Fruit fly (Drosophila melanogaster) whole organism, wandering third instar larva: ENCODE results near the gene kon.

Experiments used
- Abd-B ChIP-seq: fragments of >200 bp; optimal IDR thresholded peaks from 2 replicates; lab custom pipeline; 2017; ENCODE audit warnings: missing biosample characterization, missing genetic modification characterization
- CG32264 ChIP-seq: fragments of 200-800 bp; sonication (Bioruptor generic); optimal IDR thresholded peaks from 2 replicates; lab custom pipeline; 2016; ENCODE audit warnings: missing biosample characterization, missing genetic modification characterization
- CG9705 ChIP-seq: fragments of 200-800 bp; sonication (Bioruptor generic); optimal IDR thresholded peaks from 2 replicates; lab custom pipeline; 2018; ENCODE audit warnings: missing biosample characterization, mild to moderate bottlenecking, missing genetic modification characterization
- CrebA ChIP-seq: fragments of 200-800 bp; sonication (Bioruptor generic); optimal IDR thresholded peaks from 2 replicates; lab custom pipeline; 2016; ENCODE audit warnings: missing biosample characterization, mild to moderate bottlenecking, missing genetic modification characterization, borderline replicate concordance
- Dfd ChIP-seq: fragments of >200 bp; optimal IDR thresholded peaks from 2 replicates; lab custom pipeline; 2017; ENCODE audit warnings: missing biosample characterization, missing genetic modification characterization
- Dif ChIP-seq: fragments of 200-275, 200-300 bp; sonication (Bioruptor generic); optimal IDR thresholded peaks from 2 replicates; lab custom pipeline; 2018; ENCODE audit warnings: missing biosample characterization, missing genetic modification characterization; ENCODE audit not compliant: partially characterized antibody
- HLH106 ChIP-seq: fragments of 200-800 bp; optimal IDR thresholded peaks from 3 replicates; lab custom pipeline; 2019; ENCODE audit warnings: missing biosample characterization, mild to moderate bottlenecking, missing genetic modification characterization, moderate library complexity
- Hnf4 ChIP-seq: fragments of 200-800 bp; sonication (Bioruptor generic); optimal IDR thresholded peaks from 2 replicates; lab custom pipeline; 2016; ENCODE audit warnings: missing biosample characterization, mild to moderate bottlenecking, missing genetic modification characterization
- Hr78 ChIP-seq: fragments of >200 bp; optimal IDR thresholded peaks from 2 replicates; lab custom pipeline; 2017; ENCODE audit warnings: missing biosample characterization, missing genetic modification characterization
- Hr83 ChIP-seq: fragments of 200-300 bp; sonication (Bioruptor generic); optimal IDR thresholded peaks from 2 replicates; lab custom pipeline; 2016; ENCODE audit warnings: missing biosample characterization, mild to moderate bottlenecking, missing genetic modification characterization, moderate library complexity; ENCODE audit not compliant: poor library complexity, severe bottlenecking
- Jra ChIP-seq: sonication (Bioruptor generic); optimal IDR thresholded peaks from 2 replicates; lab custom pipeline; 2016; ENCODE audit warnings: missing biosample characterization, missing genetic modification characterization
- Mio ChIP-seq: sonication (Bioruptor generic); optimal IDR thresholded peaks from 2 replicates; lab custom pipeline; 2016; ENCODE audit warnings: missing biosample characterization, missing genetic modification characterization
- Myc ChIP-seq: fragments of >200 bp; optimal IDR thresholded peaks from 2 replicates; lab custom pipeline; 2017
- N ChIP-seq: fragments of >200 bp; optimal IDR thresholded peaks from 2 replicates; lab custom pipeline; 2018; ENCODE audit warnings: missing biosample characterization, missing external identifiers, missing genetic modification characterization
- OdsH ChIP-seq: fragments of 200-800 bp; sonication (Bioruptor generic); optimal IDR thresholded peaks from 2 replicates; lab custom pipeline; 2016; ENCODE audit warnings: missing biosample characterization, mild to moderate bottlenecking, missing genetic modification characterization
- Rel ChIP-seq, 2 experiments: fragments of 200-800 bp; sonication (Bioruptor generic) in 1 of 2; optimal IDR thresholded peaks; 2 replicates in 1 of 2; 3 replicates in 1 of 2; lab custom pipeline; 2016 to 2019; ENCODE audit warnings: mild to moderate bottlenecking in 2 of 2, missing biosample characterization in 2 of 2, missing genetic modification characterization in 2 of 2, moderate library complexity in 1 of 2
- Vsx2 ChIP-seq: fragments of 200-300, 225-300 bp; sonication (Bioruptor generic); optimal IDR thresholded peaks from 2 replicates; lab custom pipeline; 2018; ENCODE audit warnings: missing biosample characterization, missing genetic modification characterization; ENCODE audit not compliant: partially characterized antibody
- br ChIP-seq: fragments of 200-800 bp; sonication (Bioruptor generic); optimal IDR thresholded peaks from 2 replicates; lab custom pipeline; 2016; ENCODE audit warnings: missing biosample characterization, missing genetic modification characterization
- brk ChIP-seq: fragments of 200-800 bp; sonication (Bioruptor generic); optimal IDR thresholded peaks from 2 replicates; lab custom pipeline; 2016; ENCODE audit warnings: missing biosample characterization, mild to moderate bottlenecking, missing genetic modification characterization
- dl ChIP-seq, 2 experiments: fragments of 175-275, 200-275 bp in 1 of 2; fragments of 200-275 bp in 1 of 2; sonication (Bioruptor generic); optimal IDR thresholded peaks; lab custom pipeline; 2018; ENCODE audit warnings: mild to moderate bottlenecking in 2 of 2, missing biosample characterization in 2 of 2, missing genetic modification characterization in 2 of 2, moderate library complexity in 2 of 2; ENCODE audit not compliant: partially characterized antibody in 2 of 2, insufficient read depth in 1 of 2
- dsf ChIP-seq: sonication (Bioruptor generic); optimal IDR thresholded peaks from 2 replicates; lab custom pipeline; 2016; ENCODE audit warnings: missing biosample characterization, missing genetic modification characterization, borderline replicate concordance
- ey ChIP-seq: fragments of 200-800 bp; sonication (Bioruptor generic); optimal IDR thresholded peaks from 2 replicates; lab custom pipeline; 2016; ENCODE audit warnings: missing biosample characterization, missing genetic modification characterization
- foxo ChIP-seq, 2 experiments: fragments of 200-800 bp; sonication (Bioruptor generic); optimal IDR thresholded peaks; 2 replicates in 1 of 2; 3 replicates in 1 of 2; lab custom pipeline; 2016 to 2017; ENCODE audit warnings: missing biosample characterization in 2 of 2, missing genetic modification characterization in 2 of 2
- fru ChIP-seq: fragments of 200-800 bp; sonication (Bioruptor generic); optimal IDR thresholded peaks from 3 replicates; lab custom pipeline; 2016; ENCODE audit warnings: missing biosample characterization, mild to moderate bottlenecking, missing genetic modification characterization
- h ChIP-seq: fragments of 200-800 bp; sonication (Bioruptor generic); optimal IDR thresholded peaks from 3 replicates; lab custom pipeline; 2016; ENCODE audit warnings: missing biosample characterization, mild to moderate bottlenecking, missing genetic modification characterization
- jim ChIP-seq: fragments of 175-275, 200-325 bp; sonication (Bioruptor generic); optimal IDR thresholded peaks from 2 replicates; lab custom pipeline; 2016; ENCODE audit warnings: missing biosample characterization, mild to moderate bottlenecking, missing genetic modification characterization
- lola ChIP-seq: fragments of >200 bp; optimal IDR thresholded peaks from 2 replicates; lab custom pipeline; 2017; ENCODE audit warnings: missing biosample characterization, missing genetic modification characterization
- pan ChIP-seq: fragments of >200 bp; optimal IDR thresholded peaks from 2 replicates; lab custom pipeline; 2017
- psq ChIP-seq: fragments of 200-800 bp; sonication (Bioruptor generic); optimal IDR thresholded peaks from 3 replicates; lab custom pipeline; 2017; ENCODE audit warnings: missing biosample characterization, mild to moderate bottlenecking, missing genetic modification characterization, moderate library complexity
- rgr ChIP-seq: fragments of 200-800 bp; sonication (Bioruptor generic); optimal IDR thresholded peaks from 3 replicates; lab custom pipeline; 2016; ENCODE audit warnings: missing biosample characterization, mild to moderate bottlenecking, missing genetic modification characterization
- sage ChIP-seq: fragments of 200-800 bp; sonication (Bioruptor generic); optimal IDR thresholded peaks from 2 replicates; lab custom pipeline; 2016; ENCODE audit warnings: missing biosample characterization, mild to moderate bottlenecking, missing genetic modification characterization
- sv ChIP-seq: fragments of 200-800 bp; sonication (Bioruptor generic); optimal IDR thresholded peaks from 3 replicates; lab custom pipeline; 2016; ENCODE audit warnings: missing biosample characterization, missing genetic modification characterization
- tai ChIP-seq: sonication (Bioruptor generic); optimal IDR thresholded peaks from 2 replicates; lab custom pipeline; 2016; ENCODE audit warnings: missing biosample characterization, missing genetic modification characterization
- woc ChIP-seq: sonication (Bioruptor generic); optimal IDR thresholded peaks from 2 replicates; lab custom pipeline; 2016; ENCODE audit warnings: missing biosample characterization, mild to moderate bottlenecking, missing genetic modification characterization

kon gene

dm6 chr2L:18499900-18500299 lies 3.9 kb downstream of the kon start:
- TF ChIP-seq N (GFP tag; lab: Kevin White, UChicago) (no peak), dl (GFP tag; optimal IDR thresholded peaks at IDR 0.05; lab: Kevin White, UChicago; ENCODE audit: insufficient read depth in 1 of 2, partially characterized antibody in 2 of 2) (no peak), sv (GFP tag; lab: Kevin White, UChicago) (no peak), Rel (GFP tag; optimal IDR thresholded peaks at IDR 0.05; lab: Kevin White, UChicago) (no peak), Rel (tag; optimal IDR thresholded peaks at IDR 0.05; lab: Kevin White, UChicago) (no peak), psq (GFP tag; lab: Kevin White, UChicago) (no peak), Dfd (no peak), brk (no peak), pan (lab: Kevin White, UChicago) (no peak), OdsH (no peak), foxo (GFP tag; optimal IDR thresholded peaks at IDR 0.05; lab: Kevin White, UChicago) (no peak), woc (no peak), jim (GFP tag; lab: Kevin White, UChicago) (no peak), CrebA (GFP tag; lab: Kevin White, UChicago) (no peak), CG32264 (GFP tag; lab: Kevin White, UChicago) (no peak)

dm6 chr2L:18496834-18497233 lies 6.9 kb downstream of the kon start:
- TF ChIP-seq HLH106 (no peak), br (GFP tag; lab: Kevin White, UChicago) (no peak), h (no peak), Dif (GFP tag; lab: Kevin White, UChicago) (no peak), rgr (GFP tag; lab: Kevin White, UChicago) (no peak), CG9705 (GFP tag; lab: Kevin White, UChicago) (no peak), OdsH (no peak), Jra (GFP tag; lab: Kevin White, UChicago) (no peak), CG32264 (GFP tag; lab: Kevin White, UChicago) (no peak), Myc (lab: Kevin White, UChicago) (no peak), tai (GFP tag; lab: Kevin White, UChicago) (no peak), dsf (no peak), ey (GFP tag; lab: Kevin White, UChicago) (no peak), Vsx2 (GFP tag; lab: Kevin White, UChicago) (no peak), Rel (GFP tag; optimal IDR thresholded peaks at IDR 0.05; lab: Kevin White, UChicago) (no peak), Rel (tag; optimal IDR thresholded peaks at IDR 0.05; lab: Kevin White, UChicago) (no peak), Abd-B (GFP tag; lab: Kevin White, UChicago) (no peak), sage (GFP tag; lab: Kevin White, UChicago) (no peak)

- TF ChIP-seq CG9705 (GFP tag; lab: Kevin White, UChicago) (no peak), Rel (GFP tag; optimal IDR thresholded peaks at IDR 0.05; lab: Kevin White, UChicago) (no peak), Rel (tag; optimal IDR thresholded peaks at IDR 0.05; lab: Kevin White, UChicago) (no peak), h (no peak), dl (GFP tag; optimal IDR thresholded peaks at IDR 0.05; lab: Kevin White, UChicago; ENCODE audit: insufficient read depth in 1 of 2, partially characterized antibody in 2 of 2) (no peak), ey (GFP tag; lab: Kevin White, UChicago) (no peak), brk (no peak), Mio (GFP tag; lab: Kevin White, UChicago) (no peak)
- TF ChIP-seq, all 38 proteins: peak for 0
Observed at dm6 chr2L:18493122-18493521, 10.7 kb downstream of the kon start.

dm6 chr2L:18486828-18487227 lies 16.9 kb downstream of the kon start:
- TF ChIP-seq pan (lab: Kevin White, UChicago): no peak
- no peak for TF ChIP-seq br (GFP tag; lab: Kevin White, UChicago)
- TF ChIP-seq foxo (GFP tag; optimal IDR thresholded peaks at IDR 0.05; lab: Kevin White, UChicago): no peak
- no peak for TF ChIP-seq jim (GFP tag; lab: Kevin White, UChicago)
- no peak for TF ChIP-seq fru
- TF ChIP-seq Abd-B (GFP tag; lab: Kevin White, UChicago): no peak
- no peak for TF ChIP-seq CrebA (GFP tag; lab: Kevin White, UChicago)
- no peak for TF ChIP-seq ey (GFP tag; lab: Kevin White, UChicago)
- TF ChIP-seq OdsH: no peak

dm6 chr2L:18485211-18485610 lies 18.6 kb downstream of the kon start, which contains the start of gene grnd:
Gene grnd (plus strand): TSS chr2L:18485417.
- TF ChIP-seq brk (peak; percentile 29), fru (peak; percentile 36), dl (GFP tag; optimal IDR thresholded peaks at IDR 0.05; lab: Kevin White, UChicago; ENCODE audit: insufficient read depth in 1 of 2, partially characterized antibody in 2 of 2) (no peak), foxo (GFP tag; optimal IDR thresholded peaks at IDR 0.05; lab: Kevin White, UChicago) (no peak), Dif (GFP tag; lab: Kevin White, UChicago) (no peak), Rel (GFP tag; optimal IDR thresholded peaks at IDR 0.05; lab: Kevin White, UChicago) (no peak), Rel (tag; optimal IDR thresholded peaks at IDR 0.05; lab: Kevin White, UChicago) (no peak), Hr78 (GFP tag; lab: Kevin White, UChicago) (no peak), OdsH (no peak), pan (lab: Kevin White, UChicago) (no peak), lola (no peak), Hr83 (GFP tag; lab: Kevin White, UChicago) (no peak), Hnf4 (GFP tag; lab: Kevin White, UChicago) (no peak), psq (GFP tag; lab: Kevin White, UChicago) (no peak)
